Fruit fly (Drosophila melanogaster) whole organism, embryonic: ENCODE results near the gene RpL36.

ENCODE experiments used
- CG10209 ChIP-seq: fragments of 200-800 bp; sonication (Bioruptor generic); optimal IDR thresholded peaks from 3 replicates; lab custom pipeline; 2017; ENCODE audit warnings: missing biosample characterization, mild to moderate bottlenecking, missing genetic modification characterization, missing genetic modification reagents
- CG11398 ChIP-seq: fragments of 200-800 bp; sonication (Bioruptor generic); optimal IDR thresholded peaks from 2 replicates; lab custom pipeline; 2016; ENCODE audit warnings: missing biosample characterization, missing genetic modification characterization
- CG12299 ChIP-seq: fragments of 200-800 bp; sonication (Bioruptor generic); optimal IDR thresholded peaks from 2 replicates; lab custom pipeline; 2018; ENCODE audit warnings: missing biosample characterization, mild to moderate bottlenecking, missing genetic modification characterization
- CG13296 ChIP-seq: fragments of 200-800 bp; sonication (Bioruptor generic); optimal IDR thresholded peaks from 3 replicates; lab custom pipeline; 2018; ENCODE audit warnings: missing biosample characterization, mild to moderate bottlenecking, missing genetic modification characterization
- CG15514 ChIP-seq: fragments of 200-800 bp; sonication (Bioruptor generic); optimal IDR thresholded peaks from 3 replicates; lab custom pipeline; 2017; ENCODE audit warnings: missing biosample characterization, missing genetic modification characterization, mild to moderate bottlenecking, moderate library complexity, missing genetic modification reagents
- CG1602 ChIP-seq: fragments of 200-800 bp; sonication (Bioruptor generic); optimal IDR thresholded peaks from 3 replicates; lab custom pipeline; 2016; ENCODE audit warnings: missing biosample characterization, missing genetic modification characterization
- CG16779 ChIP-seq: fragments of 200-800 bp; sonication (Bioruptor generic); IDR thresholded peaks from 2 replicates; pipeline ENCODE4 v1.3.6; 2022; ENCODE audit warnings: missing biosample characterization, missing genetic modification characterization
- CG18599 ChIP-seq: fragments of 200-800 bp; sonication (Bioruptor generic); optimal IDR thresholded peaks from 3 replicates; lab custom pipeline; 2017; ENCODE audit warnings: missing biosample characterization, missing genetic modification characterization, mild to moderate bottlenecking, moderate library complexity, missing genetic modification reagents
- CG2199 ChIP-seq: fragments of 200-800 bp; sonication (Bioruptor generic); IDR thresholded peaks from 3 replicates; pipeline ENCODE4 v1.3.6; 2022; ENCODE audit warnings: missing biosample characterization, missing genetic modification characterization
- CG30020 ChIP-seq: fragments of 200-800 bp; optimal IDR thresholded peaks from 2 replicates; lab custom pipeline; 2019; ENCODE audit warnings: missing biosample characterization, mild to moderate bottlenecking, missing genetic modification characterization, moderate library complexity
- CG31441 ChIP-seq: fragments of 200-800 bp; sonication (Bioruptor generic); IDR thresholded peaks from 2 replicates; pipeline ENCODE4 v1.3.6; 2022; ENCODE audit warnings: missing biosample characterization, missing genetic modification characterization
- CG3163 ChIP-seq: fragments of 200-800 bp; sonication (Bioruptor generic); optimal IDR thresholded peaks from 3 replicates; lab custom pipeline; 2016; ENCODE audit warnings: missing biosample characterization, missing genetic modification characterization
- CG4707 ChIP-seq: fragments of 200-800 bp; sonication (Bioruptor generic); optimal IDR thresholded peaks from 2 replicates; lab custom pipeline; 2018; ENCODE audit warnings: missing biosample characterization, mild to moderate bottlenecking, missing genetic modification characterization, moderate library complexity
- CG4730 ChIP-seq: fragments of 200-800 bp; sonication (Bioruptor generic); IDR thresholded peaks from 2 replicates; pipeline ENCODE4 v1.3.6; 2022; ENCODE audit warnings: missing biosample characterization, missing genetic modification characterization
- CG4820 ChIP-seq: fragments of 200-800 bp; sonication (Bioruptor generic); optimal IDR thresholded peaks from 3 replicates; lab custom pipeline; 2016; ENCODE audit warnings: missing biosample characterization, missing genetic modification characterization
- CG6683 ChIP-seq: fragments of 200-800 bp; sonication (Bioruptor generic); optimal IDR thresholded peaks from 2 replicates; lab custom pipeline; 2017; ENCODE audit warnings: missing biosample characterization, mild to moderate bottlenecking, missing genetic modification characterization, missing genetic modification reagents
- CG7928 ChIP-seq: fragments of 200-800 bp; sonication (Bioruptor generic); optimal IDR thresholded peaks from 2 replicates; lab custom pipeline; 2017; ENCODE audit warnings: missing biosample characterization, mild to moderate bottlenecking, missing genetic modification characterization
- CG9817 ChIP-seq: fragments of 200-800 bp; sonication (Bioruptor generic); optimal IDR thresholded peaks from 2 replicates; lab custom pipeline; 2018; ENCODE audit warnings: missing biosample characterization, mild to moderate bottlenecking, missing genetic modification characterization, moderate library complexity
- Elba2 ChIP-seq: fragments of 200-800 bp; sonication (Bioruptor generic); optimal IDR thresholded peaks from 3 replicates; lab custom pipeline; 2016; ENCODE audit warnings: missing biosample characterization, missing genetic modification characterization
- Fer1 ChIP-seq: fragments of 200-800 bp; sonication (Bioruptor generic); optimal IDR thresholded peaks from 2 replicates; lab custom pipeline; 2017; ENCODE audit warnings: missing biosample characterization, mild to moderate bottlenecking, missing genetic modification characterization
- Fer2 ChIP-seq: fragments of 200-800 bp; sonication (Bioruptor generic); optimal IDR thresholded peaks from 2 replicates; lab custom pipeline; 2018; ENCODE audit warnings: missing biosample characterization, mild to moderate bottlenecking, missing genetic modification characterization, moderate library complexity
- Hand ChIP-seq: fragments of 200-800 bp; sonication (Bioruptor generic); optimal IDR thresholded peaks from 2 replicates; lab custom pipeline; 2017; ENCODE audit warnings: mild to moderate bottlenecking, missing biosample characterization, missing genetic modification reagents, missing genetic modification characterization
- Hr3 ChIP-seq: fragments of 200-800 bp; sonication (Bioruptor generic); optimal IDR thresholded peaks from 3 replicates; lab custom pipeline; 2016; ENCODE audit warnings: missing biosample characterization, missing genetic modification characterization
- Jarid2 ChIP-seq: fragments of 200-800 bp; sonication (Bioruptor generic); optimal IDR thresholded peaks from 3 replicates; lab custom pipeline; 2017; ENCODE audit warnings: mild to moderate bottlenecking, missing biosample characterization, missing genetic modification reagents, missing genetic modification characterization
- MBD-R2 ChIP-seq: fragments of 200-800 bp; sonication (Bioruptor generic); IDR thresholded peaks from 2 replicates; pipeline ENCODE4 v1.3.6; 2022; ENCODE audit warnings: missing biosample characterization, missing genetic modification characterization
- NC2β ChIP-seq: fragments of 200-800 bp; sonication (Bioruptor generic); optimal IDR thresholded peaks from 2 replicates; lab custom pipeline; 2016; ENCODE audit warnings: missing biosample characterization, missing genetic modification characterization
- NFAT ChIP-seq: fragments of 200-800 bp; sonication (Bioruptor generic); IDR thresholded peaks from 2 replicates; pipeline ENCODE4 v1.3.6; 2022; ENCODE audit warnings: missing biosample characterization, missing genetic modification characterization
- PHDP ChIP-seq: fragments of 200-800 bp; sonication (Bioruptor generic); optimal IDR thresholded peaks from 3 replicates; lab custom pipeline; 2018; ENCODE audit warnings: missing biosample characterization, mild to moderate bottlenecking, missing genetic modification characterization, moderate library complexity
- Sox100B ChIP-seq: fragments of 200-800 bp; sonication (Bioruptor generic); optimal IDR thresholded peaks from 3 replicates; lab custom pipeline; 2018; ENCODE audit warnings: missing biosample characterization, mild to moderate bottlenecking, missing genetic modification characterization
- Sox102F ChIP-seq: fragments of 200-800 bp; sonication (Bioruptor generic); optimal IDR thresholded peaks from 2 replicates; lab custom pipeline; 2018; ENCODE audit warnings: missing biosample characterization, mild to moderate bottlenecking, missing genetic modification characterization, moderate library complexity
- aop ChIP-seq: fragments of 200-800 bp; sonication (Bioruptor generic); IDR thresholded peaks from 2 replicates; pipeline ENCODE4 v1.3.6; 2022; ENCODE audit warnings: missing biosample characterization, missing genetic modification characterization
- ara ChIP-seq: fragments of 200-800 bp; sonication (Bioruptor generic); IDR thresholded peaks from 2 replicates; pipeline ENCODE4 v1.3.6; 2022; ENCODE audit warnings: missing biosample characterization, missing genetic modification characterization
- ash1 ChIP-seq: fragments of 200-800 bp; sonication (Bioruptor generic); optimal IDR thresholded peaks from 2 replicates; lab custom pipeline; 2018; ENCODE audit warnings: missing biosample characterization, mild to moderate bottlenecking, missing genetic modification characterization
- az2 ChIP-seq: fragments of 200-800 bp; sonication (Bioruptor generic); optimal IDR thresholded peaks from 3 replicates; lab custom pipeline; 2016; ENCODE audit warnings: missing biosample characterization, missing genetic modification characterization
- bowl ChIP-seq: fragments of 200-800 bp; sonication (Bioruptor generic); IDR thresholded peaks from 2 replicates; pipeline ENCODE4 v1.3.6; 2022; ENCODE audit warnings: missing biosample characterization, missing genetic modification characterization
- caup ChIP-seq: fragments of 200-800 bp; sonication (Bioruptor generic); optimal IDR thresholded peaks from 3 replicates; lab custom pipeline; 2017; ENCODE audit warnings: missing biosample characterization, mild to moderate bottlenecking, missing genetic modification characterization, moderate library complexity; ENCODE audit not compliant: severe bottlenecking
- fd102C ChIP-seq: fragments of 200-800 bp; sonication (Bioruptor generic); optimal IDR thresholded peaks from 2 replicates; lab custom pipeline; 2018; ENCODE audit warnings: missing biosample characterization, mild to moderate bottlenecking, missing genetic modification characterization, moderate library complexity
- grn ChIP-seq: fragments of 200-800 bp; sonication (Bioruptor generic); optimal IDR thresholded peaks from 3 replicates; lab custom pipeline; 2017; ENCODE audit warnings: missing biosample characterization, missing genetic modification characterization
- ind ChIP-seq: fragments of 200-800 bp; sonication (Bioruptor generic); optimal IDR thresholded peaks from 3 replicates; lab custom pipeline; 2016; ENCODE audit warnings: missing biosample characterization, missing genetic modification characterization
- knrl ChIP-seq: fragments of 200-800 bp; sonication (Bioruptor generic); IDR thresholded peaks from 3 replicates; pipeline ENCODE4 v1.3.6; 2022; ENCODE audit warnings: missing biosample characterization, missing genetic modification characterization; ENCODE audit not compliant: partially characterized antibody
- p53 ChIP-seq: fragments of 200-800 bp; sonication (Bioruptor generic); optimal IDR thresholded peaks from 2 replicates; lab custom pipeline; 2016; ENCODE audit warnings: missing biosample characterization, missing genetic modification characterization
- pb ChIP-seq: fragments of 200-800 bp; sonication (Bioruptor generic); optimal IDR thresholded peaks from 3 replicates; lab custom pipeline; 2016; ENCODE audit warnings: missing biosample characterization, missing genetic modification characterization
- pum ChIP-seq: fragments of 200-800 bp; sonication (Bioruptor generic); optimal IDR thresholded peaks from 2 replicates; lab custom pipeline; 2016; ENCODE audit warnings: missing biosample characterization, missing genetic modification characterization
- sd ChIP-seq: fragments of 200-800 bp; sonication (Bioruptor generic); optimal IDR thresholded peaks from 3 replicates; lab custom pipeline; 2018; ENCODE audit warnings: missing biosample characterization, mild to moderate bottlenecking, missing genetic modification characterization, moderate library complexity
- shn ChIP-seq: fragments of 200-800 bp; sonication (Bioruptor generic); optimal IDR thresholded peaks from 3 replicates; lab custom pipeline; 2016; ENCODE audit warnings: missing biosample characterization, missing genetic modification characterization
- so ChIP-seq: fragments of 200-800 bp; sonication (Bioruptor generic); IDR thresholded peaks from 3 replicates; pipeline ENCODE4 v1.3.6; 2022; ENCODE audit warnings: missing biosample characterization, missing genetic modification characterization
- tgo ChIP-seq: fragments of 200-800 bp; sonication (Bioruptor generic); IDR thresholded peaks from 3 replicates; pipeline ENCODE4 v1.3.6; 2022; ENCODE audit warnings: missing biosample characterization, missing genetic modification characterization
- toy ChIP-seq: fragments of 200-800 bp; sonication (Bioruptor generic); IDR thresholded peaks from 2 replicates; pipeline ENCODE4 v1.3.6; 2022; ENCODE audit warnings: missing biosample characterization, missing genetic modification characterization
- trem ChIP-seq: fragments of 200-800 bp; optimal IDR thresholded peaks from 3 replicates; lab custom pipeline; 2019; ENCODE audit warnings: missing biosample characterization, mild to moderate bottlenecking, missing genetic modification characterization, moderate library complexity
- usp ChIP-seq: fragments of >200 bp; optimal IDR thresholded peaks from 2 replicates; lab custom pipeline; 2017; ENCODE audit warnings: missing biosample characterization, missing genetic modification characterization
- vvl ChIP-seq: fragments of 200-800 bp; sonication (Bioruptor generic); IDR thresholded peaks from 2 replicates; pipeline ENCODE4 v1.3.6; 2022; ENCODE audit warnings: missing biosample characterization, missing genetic modification characterization

RpL36 gene

dm6 chrX:621132-621555 lies 8.1 kb downstream of the RpL36 start, which contains the start of the genes CG13365 and Vsp37A (continued):
- peak; percentile 37 for TF ChIP-seq ind (GFP tag; lab: Kevin White, UChicago)
- peak; percentile 3 for TF ChIP-seq caup
- no peak for TF ChIP-seq usp (GFP tag; lab: Kevin White, UChicago)
- TF ChIP-seq vvl = peak; percentile 25; the same call in 1 of the 2 replicates
- no peak for TF ChIP-seq Fer2
- TF ChIP-seq CG6683 (GFP tag; lab: Kevin White, UChicago) = no peak
- peak; percentile 61 for TF ChIP-seq trem (tag; lab: Kevin White, UChicago)
- peak; percentile 85 for TF ChIP-seq CG15514 (GFP tag; lab: Kevin White, UChicago)
- TF ChIP-seq CG3163 (GFP tag; lab: Kevin White, UChicago) = peak; percentile 4
- no peak for TF ChIP-seq aop
- no peak for TF ChIP-seq PHDP (tag; lab: Kevin White, UChicago)
- no peak for TF ChIP-seq ash1 (GFP tag; lab: Kevin White, UChicago)
- TF ChIP-seq CG11398 (GFP tag; lab: Kevin White, UChicago) = no peak
- TF ChIP-seq CG30020 (tag; lab: Kevin White, UChicago) = peak; percentile 58
- no peak for TF ChIP-seq p53
- no peak for TF ChIP-seq ara
- peak; percentile 34 for TF ChIP-seq sd (tag; lab: Kevin White, UChicago)
- peak; percentile 37 for TF ChIP-seq pum (GFP tag; lab: Kevin White, UChicago)
- peak; percentile 26 for TF ChIP-seq CG1602 (GFP tag; lab: Kevin White, UChicago)
- TF ChIP-seq CG2199 (GFP tag; lab: Robert Waterston, UW) = no peak
- peak; percentile 28 for TF ChIP-seq shn (GFP tag; lab: Kevin White, UChicago)
- peak; percentile 18 for TF ChIP-seq CG10209 (GFP tag; lab: Kevin White, UChicago)
- TF ChIP-seq CG13296 (GFP tag; lab: Kevin White, UChicago) = peak; percentile 59
- no peak for TF ChIP-seq Jarid2 (GFP tag; lab: Kevin White, UChicago)
- TF ChIP-seq NC2β (GFP tag; lab: Kevin White, UChicago) = no peak
- peak; percentile 31; the same call in 2 of the 3 replicates for TF ChIP-seq tgo (GFP tag; lab: Robert Waterston, UW)
- no peak for TF ChIP-seq CG12299 (tag; lab: Kevin White, UChicago)
- TF ChIP-seq CG4707 (GFP tag; lab: Kevin White, UChicago) = no peak
- TF ChIP-seq CG7928 (GFP tag; lab: Kevin White, UChicago) = peak; percentile 31
- TF ChIP-seq NFAT (GFP tag; lab: Robert Waterston, UW) = no peak
- peak; percentile 56 for TF ChIP-seq pb (GFP tag; lab: Kevin White, UChicago)
- TF ChIP-seq Hand (GFP tag; lab: Kevin White, UChicago) = no peak
- TF ChIP-seq Fer1 = peak; percentile 32
- peak; percentile 20; the same call in 1 of the 3 replicates for TF ChIP-seq knrl (GFP tag; lab: Robert Waterston, UW)
- peak; percentile 0 for TF ChIP-seq Hr3
- TF ChIP-seq CG4730 (GFP tag; lab: Robert Waterston, UW) = peak; percentile 35; the same call in 1 of the 2 replicates
- TF ChIP-seq so = no peak
- TF ChIP-seq CG16779 (GFP tag; lab: Robert Waterston, UW) = no peak
- TF ChIP-seq fd102C (GFP tag; lab: Kevin White, UChicago) = no peak
- peak; percentile 15 for TF ChIP-seq CG4820 (GFP tag; lab: Kevin White, UChicago)
- TF ChIP-seq CG31441 (GFP tag; lab: Robert Waterston, UW) = 0 out of 2 replicates have a peak, but pooled peaks have one; percentile 26
- TF ChIP-seq Sox102F (GFP tag; lab: Kevin White, UChicago) = peak; percentile 30
- peak; percentile 42 for TF ChIP-seq az2
- no peak for TF ChIP-seq bowl (GFP tag; lab: Robert Waterston, UW)
- peak; percentile 39 for TF ChIP-seq Sox100B (GFP tag; lab: Kevin White, UChicago)
- TF ChIP-seq grn (GFP tag; lab: Kevin White, UChicago) = no peak
- peak; percentile 56 for TF ChIP-seq CG18599 (GFP tag; lab: Kevin White, UChicago)
- no peak for TF ChIP-seq Elba2 (GFP tag; lab: Kevin White, UChicago)
- TF ChIP-seq toy (GFP tag; lab: Robert Waterston, UW) = no peak
- TF ChIP-seq CG9817 (tag; lab: Kevin White, UChicago) = peak; percentile 37
- peak; percentile 58 for TF ChIP-seq MBD-R2 (GFP tag; lab: Robert Waterston, UW)
